Worm (Caenorhabditis elegans) whole organism, young adult: ENCODE data around the gene srbc-62.

Experiments
- B0019.2 ChIP-seq: fragments of 200-800 bp; sonication (Bioruptor generic); conservative IDR thresholded peaks from 2 replicates; pipeline ENCODE4 v1.3.6; 2022; ENCODE audit warnings: missing genetic modification reagents, missing genetic modification characterization, missing compliant biosample characterization
- B0035.1 ChIP-seq: sonication (generic microtip); optimal IDR thresholded peaks from 2 replicates; lab custom pipeline; 2016; ENCODE audit warnings: missing genetic modification characterization, mild to moderate bottlenecking, missing compliant biosample characterization, missing genotype, missing genetic modification reagents
- B0261.1 ChIP-seq: sonication (generic microtip); optimal IDR thresholded peaks from 2 replicates; lab custom pipeline; 2016; ENCODE audit warnings: mild to moderate bottlenecking, missing genetic modification characterization, moderate library complexity, missing compliant biosample characterization
- B0336.3 ChIP-seq: fragments of 200-800 bp; sonication (Bioruptor generic); IDR thresholded peaks from 2 replicates; pipeline ENCODE4 v1.3.6; 2022; ENCODE audit warnings: missing genetic modification characterization, missing compliant biosample characterization
- C06A6.2 ChIP-seq: fragments of 200-800 bp; sonication (Bioruptor generic); conservative IDR thresholded peaks from 2 replicates; pipeline ENCODE4 v1.3.6; 2022; ENCODE audit warnings: missing genetic modification characterization, missing compliant biosample characterization
- F33H1.4 ChIP-seq: fragments of 200-800 bp; sonication (Bioruptor generic); IDR thresholded peaks from 2 replicates; pipeline ENCODE4 v1.3.6; 2022; ENCODE audit warnings: missing genetic modification reagents, missing genetic modification characterization, missing compliant biosample characterization
- F37B4.10 ChIP-seq: fragments of 200-800 bp; sonication (Bioruptor generic); IDR thresholded peaks from 2 replicates; pipeline ENCODE4 v1.3.6; 2022; ENCODE audit warnings: missing genetic modification characterization, missing compliant biosample characterization
- F39B2.1 ChIP-seq: fragments of 200-800 bp; sonication (Bioruptor generic); IDR thresholded peaks from 2 replicates; pipeline ENCODE4 v1.3.6; 2022; ENCODE audit warnings: missing genetic modification reagents, missing genetic modification characterization, missing compliant biosample characterization
- F55B11.4 ChIP-seq: sonication (generic microtip); optimal IDR thresholded peaks from 2 replicates; lab custom pipeline; 2016; ENCODE audit warnings: missing compliant biosample characterization, missing genetic modification characterization, borderline replicate concordance; ENCODE audit not compliant: insufficient read depth
- F57A8.1 ChIP-seq: fragments of 200-800 bp; sonication (Bioruptor generic); optimal IDR thresholded peaks from 2 replicates; lab custom pipeline; 2018; ENCODE audit warnings: mild to moderate bottlenecking, missing genetic modification characterization, moderate library complexity, missing compliant biosample characterization
- F57C9.4 ChIP-seq: sonication (generic microtip); optimal IDR thresholded peaks from 2 replicates; lab custom pipeline; 2017; ENCODE audit warnings: mild to moderate bottlenecking, missing genetic modification characterization, missing compliant biosample characterization
- K11D2.4 ChIP-seq: fragments of 200-800 bp; sonication (Bioruptor generic); IDR thresholded peaks from 2 replicates; pipeline ENCODE4 v1.3.6; 2022; ENCODE audit warnings: missing genetic modification reagents, missing genetic modification characterization, missing compliant biosample characterization
- T07F8.4 ChIP-seq: sonication (generic microtip); optimal IDR thresholded peaks from 2 replicates; lab custom pipeline; 2016; ENCODE audit warnings: mild to moderate bottlenecking, missing genetic modification characterization, moderate library complexity, missing compliant biosample characterization
- Y79H2A.3 ChIP-seq: fragments of 200-800 bp; sonication (Bioruptor generic); conservative IDR thresholded peaks from 2 replicates; pipeline ENCODE4 v1.3.6; 2022; ENCODE audit warnings: missing genetic modification reagents, missing genetic modification characterization, missing compliant biosample characterization
- Y95B8A.8 ChIP-seq: fragments of 200-800 bp; sonication (Bioruptor generic); IDR thresholded peaks from 2 replicates; pipeline ENCODE4 v1.3.6; 2022; ENCODE audit warnings: missing genetic modification reagents, missing genetic modification characterization, missing compliant biosample characterization
- ZK185.1 ChIP-seq: sonication (generic microtip); optimal IDR thresholded peaks from 2 replicates; lab custom pipeline; 2016; ENCODE audit warnings: mild to moderate bottlenecking, missing genetic modification characterization, missing compliant biosample characterization; ENCODE audit not compliant: poor library complexity, severe bottlenecking
- aptf-3 ChIP-seq: fragments of 200-800 bp; sonication (Bioruptor generic); IDR thresholded peaks from 2 replicates; pipeline ENCODE4 v1.3.6; 2022; ENCODE audit warnings: missing genetic modification characterization, missing compliant biosample characterization
- attf-3 ChIP-seq: fragments of 200-800 bp; sonication (Bioruptor generic); conservative IDR thresholded peaks from 2 replicates; pipeline ENCODE4 v1.3.6; 2022; ENCODE audit warnings: missing genetic modification reagents, missing genetic modification characterization, missing compliant biosample characterization
- ceh-40 ChIP-seq: fragments of 200-800 bp; sonication (Bioruptor generic); IDR thresholded peaks from 2 replicates; pipeline ENCODE4 v1.3.6; 2022; ENCODE audit warnings: missing genetic modification characterization, missing compliant biosample characterization
- efl-1 ChIP-seq: fragments of 150-350 bp; optimal IDR thresholded peaks from 2 replicates; lab custom pipeline; 2014; ENCODE audit warnings: missing biosample characterization, missing genetic modification reagents, missing genetic modification characterization
- egl-44 ChIP-seq: fragments of 200-800 bp; sonication (Bioruptor generic); IDR thresholded peaks from 2 replicates; pipeline ENCODE4 v1.3.6; 2022; ENCODE audit warnings: missing genetic modification reagents, missing genetic modification characterization, missing compliant biosample characterization
- egrh-3 ChIP-seq: fragments of 200-800 bp; sonication (Bioruptor generic); IDR thresholded peaks from 2 replicates; pipeline ENCODE4 v1.3.6; 2022; ENCODE audit warnings: missing genetic modification reagents, missing genetic modification characterization, missing compliant biosample characterization
- ekl-4 ChIP-seq: fragments of 200-800 bp; sonication (Bioruptor generic); IDR thresholded peaks from 2 replicates; pipeline ENCODE4 v1.3.6; 2022; ENCODE audit warnings: missing genetic modification reagents, missing genetic modification characterization, missing compliant biosample characterization
- let-526 ChIP-seq: fragments of 200-800 bp; sonication (Bioruptor generic); IDR thresholded peaks from 2 replicates; pipeline ENCODE4 v1.3.6; 2022; ENCODE audit warnings: missing genetic modification reagents, missing genetic modification characterization, missing compliant biosample characterization
- lin-40 ChIP-seq: sonication (generic microtip); optimal IDR thresholded peaks from 2 replicates; lab custom pipeline; 2016; ENCODE audit warnings: missing genetic modification characterization, mild to moderate bottlenecking, missing compliant biosample characterization, missing genotype, missing genetic modification reagents
- madf-3 ChIP-seq: fragments of 200-800 bp; sonication (Bioruptor generic); IDR thresholded peaks from 2 replicates; pipeline ENCODE4 v1.3.6; 2022; ENCODE audit warnings: missing genetic modification reagents, missing genetic modification characterization, missing compliant biosample characterization
- madf-6 ChIP-seq: fragments of 200-800 bp; sonication (Bioruptor generic); IDR thresholded peaks from 2 replicates; pipeline ENCODE4 v1.3.6; 2022; ENCODE audit warnings: missing genetic modification reagents, missing genetic modification characterization, missing compliant biosample characterization
- mcd-1 ChIP-seq: fragments of 200-800 bp; sonication (Bioruptor generic); IDR thresholded peaks from 2 replicates; pipeline ENCODE4 v1.3.6; 2022; ENCODE audit warnings: missing genetic modification reagents, missing genetic modification characterization, missing compliant biosample characterization
- mel-28 ChIP-seq: sonication (generic microtip); optimal IDR thresholded peaks from 2 replicates; lab custom pipeline; 2016; ENCODE audit warnings: borderline replicate concordance, mild to moderate bottlenecking, missing genetic modification characterization, missing compliant biosample characterization
- pbrm-1 ChIP-seq: fragments of 200-800 bp; sonication (Bioruptor generic); IDR thresholded peaks from 2 replicates; pipeline ENCODE4 v1.3.6; 2022; ENCODE audit warnings: missing genetic modification reagents, missing genetic modification characterization, missing compliant biosample characterization
- pha-4 ChIP-seq: fragments of 150-350 bp; sonication (generic microtip); optimal IDR thresholded peaks from 2 replicates; lab custom pipeline; 2014; ENCODE audit warnings: missing biosample characterization, missing genetic modification reagents, missing genetic modification characterization
- rpc-1 ChIP-seq, 2 experiments: fragments of 150-350 bp in 1 of 2; sonication (generic microtip) in 1 of 2; optimal IDR thresholded peaks; 2 replicates each; lab custom pipeline; 2014 to 2018; ENCODE audit warnings: missing biosample characterization in 1 of 2, missing genetic modification characterization in 1 of 2, missing genetic modification reagents in 1 of 2, missing genotype in 1 of 2
- somi-1 ChIP-seq: fragments of 200-800 bp; sonication (Bioruptor generic); optimal IDR thresholded peaks from 2 replicates; lab custom pipeline; 2018; ENCODE audit warnings: mild to moderate bottlenecking, missing genetic modification characterization, missing compliant biosample characterization
- tbp1 ChIP-seq: fragments of 200-800 bp; sonication (Bioruptor generic); optimal IDR thresholded peaks from 2 replicates; lab custom pipeline; 2018; ENCODE audit warnings: mild to moderate bottlenecking, missing genetic modification characterization, missing compliant biosample characterization
- xnd-1 ChIP-seq: sonication (generic microtip); optimal IDR thresholded peaks from 2 replicates; lab custom pipeline; 2016; ENCODE audit warnings: missing genotype, missing genetic modification reagents, missing genetic modification characterization, missing compliant biosample characterization
- ztf-22 ChIP-seq: fragments of 200-800 bp; sonication (Bioruptor generic); optimal IDR thresholded peaks from 2 replicates; lab custom pipeline; 2018; ENCODE audit warnings: mild to moderate bottlenecking, missing genetic modification characterization, moderate library complexity, missing compliant biosample characterization
- ztf-3 ChIP-seq: fragments of 200-800 bp; sonication (Bioruptor generic); optimal IDR thresholded peaks from 2 replicates; lab custom pipeline; 2018; ENCODE audit warnings: mild to moderate bottlenecking, missing genetic modification characterization, missing compliant biosample characterization

The srbc-62 gene

DNA sequence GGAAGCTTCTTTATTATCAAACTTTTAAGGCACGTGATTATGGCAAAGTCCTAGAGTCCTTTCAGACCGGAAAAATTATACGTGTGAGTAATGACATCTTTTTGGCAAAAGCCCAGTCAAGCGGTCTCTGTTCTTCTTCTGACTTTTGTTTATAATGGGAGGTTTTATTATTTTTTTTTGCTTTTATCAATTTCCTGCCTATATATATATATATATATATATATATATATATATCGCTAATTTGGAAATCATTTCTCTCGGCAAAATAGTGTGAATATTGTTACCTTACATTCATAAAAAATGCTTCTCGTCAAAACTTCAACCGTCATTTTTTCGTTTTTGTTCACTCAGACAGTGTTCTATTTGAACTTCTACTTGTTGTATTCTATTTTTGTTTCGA, at the start of gene srbc-62:
Gene srbc-62, plus strand, starts transcription at position 301 of the 400 bp plus-strand sequence.
- TF ChIP-seq F57C9.4 (tag; lab: Kevin White, UChicago): no peak
- TF ChIP-seq xnd-1: no peak
- no peak for TF ChIP-seq F57A8.1 (GFP tag; lab: Kevin White, UChicago)
- TF ChIP-seq mcd-1: no peak
- TF ChIP-seq Y95B8A.8 (GFP tag; lab: Robert Waterston, UW): no peak
- no peak for TF ChIP-seq tbp1 (GFP tag; lab: Kevin White, UChicago)
- TF ChIP-seq B0019.2 (GFP tag; lab: Robert Waterston, UW): no peak
- no peak for TF ChIP-seq F37B4.10 (GFP tag; lab: Robert Waterston, UW)
- no peak for TF ChIP-seq ekl-4 (GFP tag; lab: Robert Waterston, UW)
- no peak for TF ChIP-seq Y79H2A.3 (GFP tag; lab: Robert Waterston, UW)
- TF ChIP-seq B0261.1 (tag; lab: Kevin White, UChicago): no peak
- no peak for TF ChIP-seq rpc-1 (optimal IDR thresholded peaks at IDR 0.05; lab: Kevin White, UChicago)
- TF ChIP-seq rpc-1 (tag; optimal IDR thresholded peaks at IDR 0.05; lab: Kevin White, UChicago): no peak
- TF ChIP-seq F55B11.4 (tag; lab: Kevin White, UChicago): no peak
- TF ChIP-seq ztf-22: no peak
- no peak for TF ChIP-seq F39B2.1 (GFP tag; lab: Robert Waterston, UW)
- TF ChIP-seq C06A6.2 (GFP tag; lab: Robert Waterston, UW): no peak
- no peak for TF ChIP-seq efl-1 (GFP tag; lab: Kevin White, UChicago)

DNA sequence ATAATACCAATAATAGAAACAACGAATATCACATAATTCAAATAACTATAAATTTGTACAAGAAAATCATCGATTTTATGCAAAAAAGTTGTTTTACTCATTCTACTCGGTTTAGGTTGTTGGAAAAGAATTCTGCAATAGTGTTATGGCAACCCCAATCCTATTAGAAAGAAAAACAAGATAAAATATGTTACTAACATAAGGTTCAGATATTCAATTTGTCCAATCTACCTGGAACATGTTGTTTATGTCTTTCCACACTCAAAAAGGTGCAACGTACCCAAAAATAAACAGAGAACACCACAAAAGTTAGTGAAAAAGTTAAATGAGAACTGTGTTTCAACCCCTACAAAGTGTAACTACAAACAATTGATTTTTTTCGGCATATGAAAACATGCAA, 47.0 kb upstream of the srbc-62 start, which contains the start of gene srw-51:
Gene srw-51, minus strand, starts transcription at position 101 of the 400 bp plus-strand sequence.
- TF ChIP-seq egrh-3: no peak
- TF ChIP-seq madf-6: no peak
- no peak for TF ChIP-seq F33H1.4
- TF ChIP-seq efl-1 (GFP tag; lab: Kevin White, UChicago): no peak
- no peak for TF ChIP-seq mel-28 (tag; lab: Kevin White, UChicago)
- TF ChIP-seq somi-1: no peak
- no peak for TF ChIP-seq pbrm-1 (GFP tag; lab: Robert Waterston, UW)
- no peak for TF ChIP-seq ztf-3 (GFP tag; lab: Kevin White, UChicago)
- no peak for TF ChIP-seq attf-3 (GFP tag; lab: Robert Waterston, UW)
- no peak for TF ChIP-seq lin-40 (tag; lab: Kevin White, UChicago)
- TF ChIP-seq madf-3: no peak
- no peak for TF ChIP-seq B0336.3
- TF ChIP-seq C06A6.2 (GFP tag; lab: Robert Waterston, UW): no peak

DNA sequence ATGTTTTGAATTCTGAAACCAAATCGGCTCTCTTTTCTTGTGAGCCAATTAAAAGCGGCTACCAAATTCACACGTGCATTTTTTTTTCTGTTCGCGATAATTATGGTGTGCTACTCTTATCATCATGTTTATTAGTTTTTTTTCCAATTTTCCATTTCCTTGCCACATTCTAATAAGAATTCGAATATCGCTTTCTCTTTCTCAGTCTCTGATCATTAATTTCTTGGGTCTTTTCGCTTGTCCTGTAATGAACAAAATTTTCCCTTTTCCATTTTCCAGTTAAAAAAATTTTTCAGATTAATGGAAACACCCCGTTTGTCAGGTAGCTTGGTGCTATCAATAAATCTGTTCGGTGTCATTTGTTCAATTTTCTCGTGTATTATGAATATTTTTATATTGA, 46.2 kb upstream of the srbc-62 start, which contains the start of gene srbc-26:
Gene srbc-26, plus strand, starts transcription at position 301 of the 400 bp plus-strand sequence.
- TF ChIP-seq T07F8.4 (tag; lab: Kevin White, UChicago): no peak
- no peak for TF ChIP-seq B0035.1 (tag; lab: Kevin White, UChicago)
- no peak for TF ChIP-seq egrh-3
- TF ChIP-seq egl-44: no peak
- no peak for TF ChIP-seq ceh-40 (GFP tag; lab: Robert Waterston, UW)
- TF ChIP-seq ZK185.1 (tag; lab: Kevin White, UChicago): no peak
- TF ChIP-seq pha-4: no peak
- no peak for TF ChIP-seq let-526 (GFP tag; lab: Robert Waterston, UW)
- no peak for TF ChIP-seq B0261.1 (tag; lab: Kevin White, UChicago)
- no peak for TF ChIP-seq aptf-3 (GFP tag; lab: Robert Waterston, UW)
- TF ChIP-seq K11D2.4 (GFP tag; lab: Robert Waterston, UW): no peak
- no peak for TF ChIP-seq F57C9.4 (tag; lab: Kevin White, UChicago)
- TF ChIP-seq, all 124 proteins: peak for 0
